Worm (Caenorhabditis elegans) whole organism, L1 larva: Measurements from ENCODE around the gene R08B4.3.

ENCODE experiments used
- C34B4.2 ChIP-seq: sonication (generic microtip); optimal IDR thresholded peaks from 2 replicates; lab custom pipeline; 2017; ENCODE audit warnings: mild to moderate bottlenecking, missing genetic modification characterization, missing compliant biosample characterization
- blmp-1 ChIP-seq: fragments of 150-350 bp; optimal IDR thresholded peaks from 2 replicates; lab custom pipeline; 2014; ENCODE audit warnings: missing biosample characterization, missing genetic modification characterization
- ceh-63 ChIP-seq: fragments of 200-800 bp; sonication (Bioruptor generic); optimal IDR thresholded peaks from 2 replicates; lab custom pipeline; 2018; ENCODE audit warnings: mild to moderate bottlenecking, missing genetic modification characterization, missing compliant biosample characterization
- ceh-82 ChIP-seq, 3 experiments: fragments of 150-350 bp in 1 of 3; sonication (generic microtip) in 2 of 3; optimal IDR thresholded peaks; 2 replicates each; lab custom pipeline; 2014 to 2017; ENCODE audit warnings: missing biosample characterization in 3 of 3, missing genetic modification characterization in 3 of 3
- ceh-88 ChIP-seq: fragments of 200-800 bp; sonication (Bioruptor generic); IDR thresholded peaks from 2 replicates; pipeline ENCODE4 v1.3.6; 2022; ENCODE audit warnings: missing genetic modification characterization, missing compliant biosample characterization
- efl-1 ChIP-seq, 4 experiments: fragments of 150-350 bp; optimal IDR thresholded peaks in 3 of 4; peaks in 1 of 4; 1 replicate in 1 of 4; 2 replicates in 3 of 4; lab custom pipeline; 2014; ENCODE audit warnings: missing biosample characterization in 2 of 4, missing genetic modification characterization in 2 of 4, missing genetic modification reagents in 2 of 4
- egl-27 ChIP-seq, 2 experiments: fragments of 150-350 bp in 1 of 2; sonication (generic microtip); optimal IDR thresholded peaks; 3 replicates each; lab custom pipeline; 2017 to 2018; ENCODE audit warnings: missing biosample characterization in 2 of 2, missing genetic modification characterization in 2 of 2, missing genetic modification reagents in 2 of 2
- ets-5 ChIP-seq: fragments of 200-800 bp; sonication (Bioruptor generic); IDR thresholded peaks from 2 replicates; pipeline ENCODE4 v1.3.6; 2022; ENCODE audit warnings: missing genetic modification characterization, missing compliant biosample characterization
- fkh-10 ChIP-seq: sonication (generic microtip); optimal IDR thresholded peaks from 2 replicates; lab custom pipeline; 2017; ENCODE audit warnings: missing biosample characterization, missing genetic modification reagents, missing genetic modification characterization
- grh-1 ChIP-seq: fragments of 200-800 bp; sonication (Bioruptor generic); IDR thresholded peaks from 2 replicates; pipeline ENCODE4 v1.3.6; 2022; ENCODE audit warnings: missing genetic modification reagents, missing genetic modification characterization, missing compliant biosample characterization
- hlh-17 ChIP-seq: fragments of 200-800 bp; sonication (Bioruptor generic); optimal IDR thresholded peaks from 2 replicates; lab custom pipeline; 2018; ENCODE audit warnings: missing genetic modification characterization, mild to moderate bottlenecking, missing compliant biosample characterization, moderate library complexity, borderline replicate concordance
- hlh-4 ChIP-seq: sonication (generic microtip); optimal IDR thresholded peaks from 2 replicates; lab custom pipeline; 2016; ENCODE audit warnings: mild to moderate bottlenecking, missing genetic modification characterization, missing compliant biosample characterization
- jun-1 ChIP-seq: fragments of 150-350 bp; optimal IDR thresholded peaks from 2 replicates; lab custom pipeline; 2014; ENCODE audit warnings: missing biosample characterization, missing genetic modification reagents, missing genetic modification characterization
- lin-13 ChIP-seq: fragments of 150-350 bp; optimal IDR thresholded peaks from 2 replicates; lab custom pipeline; 2014; ENCODE audit warnings: missing biosample characterization, missing genetic modification reagents, missing genetic modification characterization
- lin-35 ChIP-seq, 2 experiments: fragments of 150-350 bp; optimal IDR thresholded peaks; 2 replicates each; lab custom pipeline; 2014; ENCODE audit warnings: missing biosample characterization in 2 of 2, missing genetic modification characterization in 2 of 2, missing genetic modification reagents in 2 of 2
- lin-39 ChIP-seq: fragments of 150-350 bp; optimal IDR thresholded peaks from 2 replicates; lab custom pipeline; 2014; ENCODE audit warnings: missing biosample characterization, missing genetic modification reagents, missing genetic modification characterization
- lsy-2 ChIP-seq, 2 experiments: fragments of 150-350 bp; optimal IDR thresholded peaks; 2 replicates each; lab custom pipeline; 2014; ENCODE audit warnings: missing biosample characterization in 2 of 2, missing genetic modification characterization in 2 of 2
- mep-1 ChIP-seq: fragments of 150-350 bp; optimal IDR thresholded peaks from 2 replicates; lab custom pipeline; 2014; ENCODE audit warnings: missing biosample characterization, missing genetic modification characterization
- nhr-11 ChIP-seq: fragments of 150-350 bp; optimal IDR thresholded peaks from 2 replicates; lab custom pipeline; 2014; ENCODE audit warnings: missing biosample characterization, missing genetic modification characterization
- nhr-20 ChIP-seq: sonication (generic microtip); optimal IDR thresholded peaks from 2 replicates; lab custom pipeline; 2016; ENCODE audit warnings: mild to moderate bottlenecking, missing genetic modification characterization, missing compliant biosample characterization
- nhr-237 ChIP-seq: fragments of 150-350 bp; optimal IDR thresholded peaks from 2 replicates; lab custom pipeline; 2014; ENCODE audit warnings: missing biosample characterization, missing genetic modification characterization
- nhr-77 ChIP-seq: fragments of 150-350 bp; optimal IDR thresholded peaks from 2 replicates; lab custom pipeline; 2014; ENCODE audit warnings: missing biosample characterization, missing genetic modification characterization
- nhr-90 ChIP-seq: sonication (generic microtip); optimal IDR thresholded peaks from 2 replicates; lab custom pipeline; 2016; ENCODE audit warnings: mild to moderate bottlenecking, missing genetic modification characterization, missing compliant biosample characterization; ENCODE audit not compliant: poor library complexity
- pag-3 ChIP-seq: sonication (generic microtip); optimal IDR thresholded peaks from 2 replicates; lab custom pipeline; 2017; ENCODE audit warnings: missing genetic modification characterization, mild to moderate bottlenecking, missing compliant biosample characterization, antibody characterized with exemption, borderline replicate concordance; ENCODE audit not compliant: insufficient read depth
- skn-1 ChIP-seq: fragments of 150-350 bp; optimal IDR thresholded peaks from 2 replicates; lab custom pipeline; 2014; ENCODE audit warnings: missing biosample characterization, missing genetic modification characterization
- snu-23 ChIP-seq: sonication (generic microtip); optimal IDR thresholded peaks from 2 replicates; lab custom pipeline; 2016; ENCODE audit warnings: missing genetic modification characterization, missing compliant biosample characterization
- sox-4 ChIP-seq: sonication (generic microtip); optimal IDR thresholded peaks from 2 replicates; lab custom pipeline; 2016; ENCODE audit warnings: missing genetic modification characterization, missing compliant biosample characterization
- tbx-2 ChIP-seq: sonication (generic microtip); optimal IDR thresholded peaks from 2 replicates; lab custom pipeline; 2016; ENCODE audit warnings: missing genetic modification characterization, missing compliant biosample characterization
- tlp-1 ChIP-seq: fragments of 150-350 bp; optimal IDR thresholded peaks from 2 replicates; lab custom pipeline; 2014; ENCODE audit warnings: missing biosample characterization, missing genetic modification characterization
- unc-30 ChIP-seq: sonication (generic microtip); optimal IDR thresholded peaks from 2 replicates; lab custom pipeline; 2017; ENCODE audit warnings: missing biosample characterization, missing genetic modification characterization
- unc-62 ChIP-seq: fragments of 150-350 bp; optimal IDR thresholded peaks from 2 replicates; lab custom pipeline; 2014; ENCODE audit warnings: missing biosample characterization, missing genetic modification reagents, missing genetic modification characterization
- unc-98 ChIP-seq: fragments of 200-800 bp; sonication (Bioruptor generic); IDR thresholded peaks from 2 replicates; pipeline ENCODE4 v1.3.6; 2022; ENCODE audit warnings: missing genetic modification characterization, missing compliant biosample characterization

The R08B4.3 gene

ce11 chrX:11120808-11121207, at the start of gene R08B4.3:
Gene R08B4.3 (minus strand): TSS chrX:11121005.
- TF ChIP-seq nhr-237 (tag; lab: Kevin White, UChicago) (no peak), sox-4 (tag; lab: Kevin White, UChicago) (no peak), skn-1 (tag; lab: Kevin White, UChicago) (no peak), ceh-82 (tag; optimal IDR thresholded peaks at IDR 0.05; lab: Kevin White, UChicago) (no peak), fkh-10 (GFP tag; lab: Kevin White, UChicago) (no peak), unc-98 (GFP tag; lab: Robert Waterston, UW) (no peak), efl-1 (optimal IDR thresholded peaks at IDR 0.05; lab: Kevin White, UChicago) (no peak), efl-1 (GFP tag; optimal IDR thresholded peaks at IDR 0.05 in 1 of 2; lab: Kevin White, UChicago) (no peak), nhr-20 (tag; lab: Kevin White, UChicago) (no peak), C34B4.2 (no peak), ceh-63 (GFP tag; lab: Kevin White, UChicago) (no peak), tlp-1 (tag; lab: Kevin White, UChicago) (no peak), unc-30 (tag; lab: Kevin White, UChicago) (no peak), lin-39 (tag; lab: Kevin White, UChicago) (no peak), nhr-11 (no peak), nhr-77 (tag; lab: Kevin White, UChicago) (no peak), unc-62 (no peak), lsy-2 (tag; optimal IDR thresholded peaks at IDR 0.05; lab: Kevin White, UChicago) (no peak), grh-1 (GFP tag; lab: Robert Waterston, UW) (no peak)

ce11 chrX:11162778-11163584, 42.2 kb upstream of the R08B4.3 start:
- TF ChIP-seq blmp-1 (tag; lab: Kevin White, UChicago) (no peak), pag-3 (tag; lab: Kevin White, UChicago) (no peak), mep-1 (tag; lab: Kevin White, UChicago) (no peak)

DNA sequence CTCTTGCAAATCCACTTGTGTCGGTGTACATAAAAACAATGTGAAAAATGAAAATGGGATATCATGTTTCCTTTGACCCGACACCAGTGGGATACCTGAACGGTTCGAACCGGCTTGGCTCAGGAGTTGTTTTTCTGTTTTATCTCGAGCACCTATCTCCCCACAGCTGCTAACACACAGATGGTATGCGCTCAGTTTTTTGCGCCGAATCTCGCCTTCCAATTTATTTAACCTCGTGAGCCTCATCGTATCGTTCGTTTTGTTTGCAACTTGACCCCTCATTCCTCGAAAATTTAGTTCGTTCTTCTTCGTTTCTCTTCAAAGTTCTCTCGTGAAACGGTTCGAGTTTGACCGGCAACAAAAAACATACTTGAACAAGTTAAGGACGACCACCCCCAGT, 39.7 kb upstream of the R08B4.3 start, which contains the start of gene C05C9.1:
TSS of gene C05C9.1 (plus strand) at position 301 of the 400 bp plus-strand sequence.
- TF ChIP-seq C34B4.2 (no peak), nhr-90 (tag; lab: Kevin White, UChicago) (no peak), unc-30 (tag; lab: Kevin White, UChicago) (no peak), blmp-1 (tag; lab: Kevin White, UChicago) (no peak), egl-27 (tag; optimal IDR thresholded peaks at IDR 0.05; lab: Kevin White, UChicago) (no peak), lin-35 (GFP tag; optimal IDR thresholded peaks at IDR 0.05; lab: Kevin White, UChicago) (no peak), grh-1 (GFP tag; lab: Robert Waterston, UW) (no peak), ets-5 (GFP tag; lab: Robert Waterston, UW) (no peak), nhr-237 (tag; lab: Kevin White, UChicago) (no peak), tbx-2 (tag; lab: Kevin White, UChicago) (no peak), ceh-82 (tag; optimal IDR thresholded peaks at IDR 0.05; lab: Kevin White, UChicago) (no peak), tlp-1 (tag; lab: Kevin White, UChicago) (no peak), hlh-17 (GFP tag; lab: Kevin White, UChicago) (no peak), ceh-88 (GFP tag; lab: Robert Waterston, UW) (no peak), snu-23 (GFP tag; lab: Kevin White, UChicago) (no peak), fkh-10 (GFP tag; lab: Kevin White, UChicago) (no peak)

DNA sequence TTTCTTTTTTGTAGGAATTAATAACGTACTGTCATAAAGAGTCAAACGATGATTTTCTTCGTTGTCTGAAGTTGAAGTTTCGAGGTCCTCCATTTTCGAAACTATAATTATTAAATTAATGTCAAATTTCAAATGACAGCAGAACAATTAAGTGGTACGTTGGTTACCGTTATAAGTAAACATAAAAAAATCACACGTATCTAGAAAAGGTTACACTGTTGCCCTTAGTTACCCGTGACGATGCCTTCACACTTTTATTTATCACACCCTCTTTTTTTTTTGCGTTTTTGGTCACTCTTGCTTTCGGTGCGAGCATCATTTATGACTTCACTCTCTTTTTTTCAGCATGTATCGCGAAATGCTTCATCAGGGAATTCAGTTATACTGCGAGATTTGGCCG, 31.9 kb upstream of the R08B4.3 start, which contains the start of the genes C05C9.3 and C05C9.2:
TSS of gene C05C9.3 (minus strand) at position 101 of the 400 bp plus-strand sequence.
TSS of gene C05C9.2 (plus strand) at position 346 of the 400 bp plus-strand sequence.
- TF ChIP-seq lin-39 (tag; lab: Kevin White, UChicago): no peak
- TF ChIP-seq jun-1: no peak
- no peak for TF ChIP-seq lin-13 (GFP tag; lab: Kevin White, UChicago)
- no peak for TF ChIP-seq lin-35 (GFP tag; optimal IDR thresholded peaks at IDR 0.05; lab: Kevin White, UChicago)
- TF ChIP-seq hlh-4 (tag; lab: Kevin White, UChicago): no peak
